Fruit fly (Drosophila melanogaster) whole organism, embryonic: Measurements from ENCODE around the gene ATPsynG.
A peak's percentile ranks its signal among the peaks of the same experiment; 100 is the strongest.

Experiments
- ATbp ChIP-seq: fragments of 200-800 bp; sonication (Bioruptor generic); optimal IDR thresholded peaks from 2 replicates; lab custom pipeline; 2017; ENCODE audit warnings: missing biosample characterization, mild to moderate bottlenecking, missing genetic modification characterization, missing genetic modification reagents
- Aef1 ChIP-seq: fragments of 200-800 bp; sonication (Bioruptor generic); IDR thresholded peaks from 3 replicates; pipeline ENCODE4 v1.3.6; 2022; ENCODE audit warnings: missing biosample characterization, missing genetic modification characterization
- Asciz ChIP-seq: fragments of 200-800 bp; sonication (Bioruptor generic); optimal IDR thresholded peaks from 2 replicates; lab custom pipeline; 2017; ENCODE audit warnings: missing biosample characterization, mild to moderate bottlenecking, missing genetic modification characterization, missing genetic modification reagents
- CG10267 ChIP-seq: fragments of 200-800 bp; sonication (Bioruptor generic); optimal IDR thresholded peaks from 2 replicates; lab custom pipeline; 2018; ENCODE audit warnings: missing biosample characterization, mild to moderate bottlenecking, missing genetic modification characterization, moderate library complexity
- CG11247 ChIP-seq: fragments of 200-800 bp; sonication (Bioruptor generic); IDR thresholded peaks from 2 replicates; pipeline ENCODE4 v1.3.6; 2022; ENCODE audit warnings: missing biosample characterization, missing genetic modification characterization
- CG11695 ChIP-seq: fragments of 200-800 bp; sonication (Bioruptor generic); IDR thresholded peaks from 3 replicates; pipeline ENCODE4 v1.3.6; 2022; ENCODE audit warnings: missing biosample characterization, missing genetic modification characterization
- CG12236 ChIP-seq: fragments of 200-800 bp; sonication (Bioruptor generic); optimal IDR thresholded peaks from 2 replicates; lab custom pipeline; 2016; ENCODE audit warnings: missing biosample characterization, missing genetic modification characterization
- CG13287 ChIP-seq: fragments of 200-800 bp; sonication (Bioruptor generic); IDR thresholded peaks from 2 replicates; pipeline ENCODE4 v1.3.6; 2022; ENCODE audit warnings: missing biosample characterization, missing genetic modification characterization; ENCODE audit not compliant: partially characterized antibody
- CG14667 ChIP-seq: fragments of 200-800 bp; sonication (Bioruptor generic); IDR thresholded peaks from 2 replicates; pipeline ENCODE4 v1.3.6; 2022; ENCODE audit warnings: missing biosample characterization, missing genetic modification characterization
- CG17385 ChIP-seq: fragments of 200-800 bp; sonication (Bioruptor generic); optimal IDR thresholded peaks from 3 replicates; lab custom pipeline; 2018; ENCODE audit warnings: missing biosample characterization, mild to moderate bottlenecking, missing genetic modification characterization
- CG18619 ChIP-seq: fragments of 200-800 bp; sonication (Bioruptor generic); optimal IDR thresholded peaks from 3 replicates; lab custom pipeline; 2017; ENCODE audit warnings: missing biosample characterization, mild to moderate bottlenecking, missing genetic modification characterization
- CG2120 ChIP-seq: fragments of 200-800 bp; sonication (Bioruptor generic); optimal IDR thresholded peaks from 3 replicates; lab custom pipeline; 2016; ENCODE audit warnings: missing biosample characterization, missing genetic modification characterization
- CG2202 ChIP-seq: fragments of 200-800 bp; sonication (Bioruptor generic); optimal IDR thresholded peaks from 2 replicates; lab custom pipeline; 2018; ENCODE audit warnings: missing biosample characterization, mild to moderate bottlenecking, missing genetic modification characterization
- CG3065 ChIP-seq: fragments of 200-800 bp; sonication (Bioruptor generic); optimal IDR thresholded peaks from 2 replicates; lab custom pipeline; 2016; ENCODE audit warnings: missing biosample characterization, missing genetic modification characterization
- CG32772 ChIP-seq: fragments of 200-800 bp; sonication (Bioruptor generic); IDR thresholded peaks from 2 replicates; pipeline ENCODE4 v1.3.6; 2022; ENCODE audit warnings: missing biosample characterization, missing genetic modification characterization
- CG34224 ChIP-seq: fragments of 200-800 bp; sonication (Bioruptor generic); IDR thresholded peaks from 3 replicates; pipeline ENCODE4 v1.3.6; 2022; ENCODE audit warnings: missing biosample characterization, missing genetic modification characterization; ENCODE audit not compliant: partially characterized antibody
- CG34376 ChIP-seq: fragments of 200-800 bp; sonication (Bioruptor generic); optimal IDR thresholded peaks from 2 replicates; lab custom pipeline; 2018; ENCODE audit warnings: missing biosample characterization, mild to moderate bottlenecking, missing genetic modification characterization
- CG3847 ChIP-seq: fragments of 200-800 bp; sonication (Bioruptor generic); IDR thresholded peaks from 2 replicates; pipeline ENCODE4 v1.3.6; 2022; ENCODE audit warnings: missing biosample characterization, missing genetic modification characterization
- CG4404 ChIP-seq: fragments of 200-800 bp; sonication (Bioruptor generic); IDR thresholded peaks from 2 replicates; pipeline ENCODE4 v1.3.6; 2022; ENCODE audit warnings: missing biosample characterization, missing genetic modification characterization
- CG4820 ChIP-seq: fragments of 200-800 bp; sonication (Bioruptor generic); optimal IDR thresholded peaks from 3 replicates; lab custom pipeline; 2016; ENCODE audit warnings: missing biosample characterization, missing genetic modification characterization
- CG6689 ChIP-seq: fragments of 200-800 bp; sonication (Bioruptor generic); IDR thresholded peaks from 2 replicates; pipeline ENCODE4 v1.3.6; 2022; ENCODE audit warnings: missing biosample characterization, missing genetic modification characterization
- CG7987 ChIP-seq: fragments of 200-800 bp; sonication (Bioruptor generic); optimal IDR thresholded peaks from 2 replicates; lab custom pipeline; 2018; ENCODE audit warnings: missing biosample characterization, mild to moderate bottlenecking, missing genetic modification characterization, moderate library complexity
- CG8359 ChIP-seq: fragments of 200-800 bp; sonication (Bioruptor generic); optimal IDR thresholded peaks from 2 replicates; lab custom pipeline; 2017; ENCODE audit warnings: missing biosample characterization, mild to moderate bottlenecking, missing genetic modification characterization, borderline replicate concordance
- CG9215 ChIP-seq: fragments of 200-800 bp; sonication (Bioruptor generic); IDR thresholded peaks from 2 replicates; pipeline ENCODE4 v1.3.6; 2022; ENCODE audit warnings: missing biosample characterization, missing genetic modification characterization
- CG9817 ChIP-seq: fragments of 200-800 bp; sonication (Bioruptor generic); optimal IDR thresholded peaks from 2 replicates; lab custom pipeline; 2018; ENCODE audit warnings: missing biosample characterization, mild to moderate bottlenecking, missing genetic modification characterization, moderate library complexity
- D19A ChIP-seq: fragments of 200-800 bp; optimal IDR thresholded peaks from 3 replicates; lab custom pipeline; 2019; ENCODE audit warnings: missing biosample characterization, mild to moderate bottlenecking, missing genetic modification characterization, moderate library complexity
- ERR ChIP-seq: fragments of 200-800 bp; sonication (Bioruptor generic); optimal IDR thresholded peaks from 2 replicates; lab custom pipeline; 2016; ENCODE audit warnings: missing biosample characterization, missing genetic modification characterization
- GATAe ChIP-seq: fragments of 200-800 bp; sonication (Bioruptor generic); conservative IDR thresholded peaks from 2 replicates; pipeline ENCODE4 v1.3.6; 2022; ENCODE audit warnings: missing biosample characterization, missing genetic modification characterization
- H2.0 ChIP-seq: fragments of 200-800 bp; sonication (Bioruptor generic); IDR thresholded peaks from 2 replicates; pipeline ENCODE4 v1.3.6; 2022; ENCODE audit warnings: missing biosample characterization, missing genetic modification characterization
- Myb ChIP-seq: fragments of 200-800 bp; sonication (Bioruptor generic); optimal IDR thresholded peaks from 2 replicates; lab custom pipeline; 2016; ENCODE audit warnings: missing biosample characterization, missing genetic modification characterization
- Opbp ChIP-seq: fragments of 200-800 bp; sonication (Bioruptor generic); IDR thresholded peaks from 3 replicates; pipeline ENCODE4 v1.3.6; 2022; ENCODE audit warnings: missing biosample characterization, missing genetic modification characterization; ENCODE audit not compliant: partially characterized antibody
- Sox100B ChIP-seq: fragments of 200-800 bp; sonication (Bioruptor generic); optimal IDR thresholded peaks from 3 replicates; lab custom pipeline; 2018; ENCODE audit warnings: missing biosample characterization, mild to moderate bottlenecking, missing genetic modification characterization
- Ssrp ChIP-seq: fragments of 200-800 bp; sonication (Bioruptor generic); optimal IDR thresholded peaks from 2 replicates; lab custom pipeline; 2018; ENCODE audit warnings: missing biosample characterization, mild to moderate bottlenecking, missing genetic modification characterization, moderate library complexity
- bab2 ChIP-seq: fragments of 200-800 bp; sonication (Bioruptor generic); optimal IDR thresholded peaks from 2 replicates; lab custom pipeline; 2016; ENCODE audit warnings: missing biosample characterization, missing genetic modification characterization
- corto ChIP-seq: fragments of 200-800 bp; sonication (Bioruptor generic); optimal IDR thresholded peaks from 2 replicates; lab custom pipeline; 2016; ENCODE audit warnings: missing biosample characterization, mild to moderate bottlenecking, missing genetic modification characterization, moderate library complexity
- croc ChIP-seq: fragments of 200-800 bp; sonication (Bioruptor generic); conservative IDR thresholded peaks from 3 replicates; pipeline ENCODE4 v1.3.6; 2022; ENCODE audit warnings: missing biosample characterization, missing genetic modification characterization
- crol ChIP-seq: fragments of 200-800 bp; sonication (Bioruptor generic); IDR thresholded peaks from 2 replicates; pipeline ENCODE4 v1.3.6; 2022; ENCODE audit warnings: missing biosample characterization, missing genetic modification characterization
- danr ChIP-seq: fragments of 200-800 bp; sonication (Bioruptor generic); IDR thresholded peaks from 2 replicates; pipeline ENCODE4 v1.3.6; 2022; ENCODE audit warnings: missing biosample characterization, missing genetic modification characterization
- dimm ChIP-seq: fragments of 200-800 bp; sonication (Bioruptor generic); IDR thresholded peaks from 2 replicates; pipeline ENCODE4 v1.3.6; 2022; ENCODE audit warnings: missing biosample characterization, missing genetic modification characterization
- disco-r ChIP-seq: fragments of 200-800 bp; sonication (Bioruptor generic); optimal IDR thresholded peaks from 2 replicates; lab custom pipeline; 2016; ENCODE audit warnings: missing biosample characterization, missing genetic modification characterization
- dysf ChIP-seq: fragments of 200-800 bp; sonication (Bioruptor generic); IDR thresholded peaks from 3 replicates; pipeline ENCODE4 v1.3.6; 2022; ENCODE audit warnings: missing biosample characterization, missing genetic modification characterization
- emc ChIP-seq: fragments of 200-800 bp; sonication (Bioruptor generic); optimal IDR thresholded peaks from 2 replicates; lab custom pipeline; 2016; ENCODE audit warnings: missing biosample characterization, missing genetic modification characterization
- gce ChIP-seq: fragments of 200-800 bp; sonication (Bioruptor generic); IDR thresholded peaks from 3 replicates; pipeline ENCODE4 v1.3.6; 2022; ENCODE audit warnings: missing biosample characterization, missing genetic modification characterization
- lmd ChIP-seq: fragments of 200-800 bp; sonication (Bioruptor generic); IDR thresholded peaks from 2 replicates; pipeline ENCODE4 v1.3.6; 2022; ENCODE audit warnings: missing biosample characterization, missing genetic modification characterization
- nau ChIP-seq: fragments of 200-800 bp; sonication (Bioruptor generic); optimal IDR thresholded peaks from 3 replicates; lab custom pipeline; 2017; ENCODE audit warnings: missing biosample characterization, mild to moderate bottlenecking, missing genetic modification characterization, missing genetic modification reagents
- odd ChIP-seq: fragments of 200-800 bp; sonication (Bioruptor generic); optimal IDR thresholded peaks from 2 replicates; lab custom pipeline; 2017; ENCODE audit warnings: missing biosample characterization, mild to moderate bottlenecking, missing genetic modification characterization
- seq ChIP-seq: fragments of 200-800 bp; sonication (Bioruptor generic); IDR thresholded peaks from 2 replicates; pipeline ENCODE4 v1.3.6; 2022; ENCODE audit warnings: missing biosample characterization, missing genetic modification characterization
- tin ChIP-seq: fragments of 200-800 bp; sonication (Bioruptor generic); optimal IDR thresholded peaks from 3 replicates; lab custom pipeline; 2016; ENCODE audit warnings: missing biosample characterization, missing genetic modification characterization
- vnd ChIP-seq: fragments of 200-800 bp; sonication (Bioruptor generic); IDR thresholded peaks from 3 replicates; pipeline ENCODE4 v1.3.6; 2022; ENCODE audit warnings: missing biosample characterization, missing genetic modification characterization; ENCODE audit not compliant: partially characterized antibody
- zen2 ChIP-seq: fragments of 200-800 bp; sonication (Bioruptor generic); IDR thresholded peaks from 3 replicates; pipeline ENCODE4 v1.3.6; 2022; ENCODE audit warnings: missing biosample characterization, missing genetic modification characterization; ENCODE audit not compliant: partially characterized antibody

ATPsynG gene

dm6 chr2L:10967257-10968008 is 8.8 kb downstream of the ATPsynG start (continued):
- no peak for TF ChIP-seq Sox100B (GFP tag; lab: Kevin White, UChicago)
- TF ChIP-seq CG18619 (GFP tag; lab: Kevin White, UChicago) = no peak
- no peak for TF ChIP-seq vnd (GFP tag; lab: Robert Waterston, UW)
- peak; percentile 97 for TF ChIP-seq crol (GFP tag; lab: Robert Waterston, UW)
- peak; percentile 65 for TF ChIP-seq CG7987 (GFP tag; lab: Kevin White, UChicago)
- no peak for TF ChIP-seq lmd
- TF ChIP-seq CG32772 (GFP tag; lab: Robert Waterston, UW) = no peak
- no peak for TF ChIP-seq corto
- no peak for TF ChIP-seq Ssrp (tag; lab: Kevin White, UChicago)
- no peak for TF ChIP-seq CG14667 (GFP tag; lab: Robert Waterston, UW)
- peak; percentile 8 for TF ChIP-seq CG17385
- TF ChIP-seq bab2 (GFP tag; lab: Kevin White, UChicago) = no peak
- TF ChIP-seq CG34224 (GFP tag; lab: Robert Waterston, UW) = no peak
- TF ChIP-seq CG10267 = no peak
- no peak for TF ChIP-seq CG11247 (GFP tag; lab: Robert Waterston, UW)
- TF ChIP-seq D19A = no peak
- no peak for TF ChIP-seq emc (GFP tag; lab: Kevin White, UChicago)
- no peak for TF ChIP-seq CG13287
- TF ChIP-seq H2.0 (GFP tag; lab: Robert Waterston, UW) = no peak
- TF ChIP-seq CG34376 (GFP tag; lab: Kevin White, UChicago) = peak; percentile 15
- TF ChIP-seq danr (GFP tag; lab: Robert Waterston, UW) = no peak
- TF ChIP-seq CG4404 (GFP tag; lab: Robert Waterston, UW) = no peak
- TF ChIP-seq disco-r (GFP tag; lab: Kevin White, UChicago) = no peak
- TF ChIP-seq CG8359 = no peak
- no peak for TF ChIP-seq Aef1 (GFP tag; lab: Robert Waterston, UW)
- TF ChIP-seq CG9215 = no peak
- no peak for TF ChIP-seq CG2202
- TF ChIP-seq zen2 (GFP tag; lab: Robert Waterston, UW) = no peak
- no peak for TF ChIP-seq tin (GFP tag; lab: Kevin White, UChicago)
- TF ChIP-seq dysf = no peak
- TF ChIP-seq seq (GFP tag; lab: Robert Waterston, UW) = no peak
- peak; percentile 8 for TF ChIP-seq CG2120 (GFP tag; lab: Kevin White, UChicago)
- peak; percentile 13 for TF ChIP-seq ERR (GFP tag; lab: Kevin White, UChicago)
- no peak for TF ChIP-seq Asciz (GFP tag; lab: Kevin White, UChicago)
- no peak for TF ChIP-seq gce
- TF ChIP-seq Myb = no peak
- TF ChIP-seq CG9817 (tag; lab: Kevin White, UChicago) = no peak
- TF ChIP-seq CG3847 (GFP tag; lab: Robert Waterston, UW) = no peak
- no peak for TF ChIP-seq GATAe
- peak; percentile 40 for TF ChIP-seq nau (GFP tag; lab: Kevin White, UChicago)
- no peak for TF ChIP-seq Opbp (GFP tag; lab: Robert Waterston, UW)
- TF ChIP-seq CG4820 = no peak
- TF ChIP-seq dimm = no peak
- TF ChIP-seq CG11695 (GFP tag; lab: Robert Waterston, UW) = 0 out of 3 replicates have a peak, but pooled peaks have one; percentile 49
- no peak for TF ChIP-seq croc (GFP tag; lab: Robert Waterston, UW)
- TF ChIP-seq odd (GFP tag; lab: Kevin White, UChicago) = no peak
- TF ChIP-seq CG3065 (GFP tag; lab: Kevin White, UChicago) = peak; percentile 19
- TF ChIP-seq CG12236 (GFP tag; lab: Kevin White, UChicago) = no peak
- TF ChIP-seq CG6689 (GFP tag; lab: Robert Waterston, UW) = no peak
- no peak for TF ChIP-seq ATbp (GFP tag; lab: Kevin White, UChicago)
